Worm (Caenorhabditis elegans) whole organism, young adult: Measurements from ENCODE around the gene unc-36.

Source experiments
- B0019.2 ChIP-seq: fragments of 200-800 bp; sonication (Bioruptor generic); conservative IDR thresholded peaks from 2 replicates; pipeline ENCODE4 v1.3.6; 2022; ENCODE audit warnings: missing genetic modification reagents, missing genetic modification characterization, missing compliant biosample characterization
- B0261.1 ChIP-seq: sonication (generic microtip); optimal IDR thresholded peaks from 2 replicates; lab custom pipeline; 2016; ENCODE audit warnings: mild to moderate bottlenecking, missing genetic modification characterization, moderate library complexity, missing compliant biosample characterization
- C06A6.2 ChIP-seq: fragments of 200-800 bp; sonication (Bioruptor generic); conservative IDR thresholded peaks from 2 replicates; pipeline ENCODE4 v1.3.6; 2022; ENCODE audit warnings: missing genetic modification characterization, missing compliant biosample characterization
- C17E4.6 ChIP-seq: fragments of 200-800 bp; sonication (Bioruptor generic); IDR thresholded peaks from 2 replicates; pipeline ENCODE4 v1.3.6; 2022; ENCODE audit warnings: missing genetic modification reagents, missing genetic modification characterization, missing compliant biosample characterization
- D2030.7 ChIP-seq: fragments of 200-800 bp; sonication (Bioruptor generic); IDR thresholded peaks from 2 replicates; pipeline ENCODE4 v1.3.6; 2022; ENCODE audit warnings: missing genetic modification reagents, missing genetic modification characterization, missing compliant biosample characterization
- F33H1.4 ChIP-seq: fragments of 200-800 bp; sonication (Bioruptor generic); IDR thresholded peaks from 2 replicates; pipeline ENCODE4 v1.3.6; 2022; ENCODE audit warnings: missing genetic modification reagents, missing genetic modification characterization, missing compliant biosample characterization
- F55B11.4 ChIP-seq: sonication (generic microtip); optimal IDR thresholded peaks from 2 replicates; lab custom pipeline; 2016; ENCODE audit warnings: missing compliant biosample characterization, missing genetic modification characterization, borderline replicate concordance; ENCODE audit not compliant: insufficient read depth
- K11D2.4 ChIP-seq: fragments of 200-800 bp; sonication (Bioruptor generic); IDR thresholded peaks from 2 replicates; pipeline ENCODE4 v1.3.6; 2022; ENCODE audit warnings: missing genetic modification reagents, missing genetic modification characterization, missing compliant biosample characterization
- T07F8.4 ChIP-seq: sonication (generic microtip); optimal IDR thresholded peaks from 2 replicates; lab custom pipeline; 2016; ENCODE audit warnings: mild to moderate bottlenecking, missing genetic modification characterization, moderate library complexity, missing compliant biosample characterization
- Y53F4B.3 ChIP-seq: fragments of 200-800 bp; sonication (Bioruptor generic); IDR thresholded peaks from 2 replicates; pipeline ENCODE4 v1.3.6; 2022; ENCODE audit warnings: missing genetic modification reagents, missing genetic modification characterization, missing compliant biosample characterization
- Y79H2A.3 ChIP-seq: fragments of 200-800 bp; sonication (Bioruptor generic); conservative IDR thresholded peaks from 2 replicates; pipeline ENCODE4 v1.3.6; 2022; ENCODE audit warnings: missing genetic modification reagents, missing genetic modification characterization, missing compliant biosample characterization
- ZK185.1 ChIP-seq: sonication (generic microtip); optimal IDR thresholded peaks from 2 replicates; lab custom pipeline; 2016; ENCODE audit warnings: mild to moderate bottlenecking, missing genetic modification characterization, missing compliant biosample characterization; ENCODE audit not compliant: poor library complexity, severe bottlenecking
- atf-7 ChIP-seq: sonication (generic microtip); optimal IDR thresholded peaks from 2 replicates; lab custom pipeline; 2017; ENCODE audit warnings: mild to moderate bottlenecking, missing genetic modification characterization, missing compliant biosample characterization
- cebp-1 ChIP-seq, 2 experiments: fragments of 200-800 bp in 1 of 2; sonication (Bioruptor generic) in 1 of 2; sonication (generic microtip) in 1 of 2; IDR thresholded peaks in 1 of 2; optimal IDR thresholded peaks in 1 of 2; 2 replicates each; pipeline versions ENCODE4 v1.3.6 to Lab custom; 2017 to 2022; ENCODE audit warnings: missing compliant biosample characterization in 2 of 2, missing genetic modification characterization in 2 of 2, mild to moderate bottlenecking in 1 of 2, missing genetic modification reagents in 1 of 2, moderate library complexity in 1 of 2
- cebp-2 ChIP-seq: fragments of 200-800 bp; sonication (Bioruptor generic); IDR thresholded peaks from 2 replicates; pipeline ENCODE4 v1.3.6; 2022; ENCODE audit warnings: missing genetic modification characterization, missing compliant biosample characterization
- ceh-40 ChIP-seq: fragments of 200-800 bp; sonication (Bioruptor generic); IDR thresholded peaks from 2 replicates; pipeline ENCODE4 v1.3.6; 2022; ENCODE audit warnings: missing genetic modification characterization, missing compliant biosample characterization
- ceh-58 ChIP-seq: fragments of 200-800 bp; sonication (Bioruptor generic); IDR thresholded peaks from 2 replicates; pipeline ENCODE4 v1.3.6; 2022; ENCODE audit warnings: missing genetic modification characterization, missing compliant biosample characterization
- chd-7 ChIP-seq: sonication (generic microtip); optimal IDR thresholded peaks from 2 replicates; lab custom pipeline; 2016; ENCODE audit warnings: mild to moderate bottlenecking, missing genetic modification characterization, moderate library complexity, missing compliant biosample characterization
- dox-1 ChIP-seq: fragments of 200-800 bp; sonication (Bioruptor generic); IDR thresholded peaks from 2 replicates; pipeline ENCODE4 v1.3.6; 2022; ENCODE audit warnings: missing genetic modification reagents, missing genetic modification characterization, missing compliant biosample characterization
- efl-1 ChIP-seq: fragments of 150-350 bp; optimal IDR thresholded peaks from 2 replicates; lab custom pipeline; 2014; ENCODE audit warnings: missing biosample characterization, missing genetic modification reagents, missing genetic modification characterization
- egl-18 ChIP-seq: fragments of 200-800 bp; sonication (Bioruptor generic); IDR thresholded peaks from 2 replicates; pipeline ENCODE4 v1.3.6; 2022; ENCODE audit warnings: missing genetic modification reagents, missing genetic modification characterization, missing compliant biosample characterization
- fkh-3 ChIP-seq: sonication (generic microtip); optimal IDR thresholded peaks from 2 replicates; lab custom pipeline; 2016; ENCODE audit warnings: mild to moderate bottlenecking, missing genetic modification characterization, missing compliant biosample characterization
- hmg-20 ChIP-seq: fragments of 200-800 bp; sonication (Bioruptor generic); IDR thresholded peaks from 2 replicates; pipeline ENCODE4 v1.3.6; 2022; ENCODE audit warnings: missing genetic modification reagents, missing genetic modification characterization, missing compliant biosample characterization
- hrde-1 ChIP-seq: sonication (generic microtip); optimal IDR thresholded peaks from 2 replicates; lab custom pipeline; 2016; ENCODE audit warnings: missing genetic modification characterization, mild to moderate bottlenecking, missing compliant biosample characterization, moderate library complexity, missing genotype, missing genetic modification reagents, borderline replicate concordance
- lag-1 ChIP-seq: fragments of 200-800 bp; sonication (Bioruptor generic); IDR thresholded peaks from 2 replicates; pipeline ENCODE4 v1.3.6; 2022; ENCODE audit warnings: missing genetic modification reagents, missing genetic modification characterization, missing compliant biosample characterization
- lin-40 ChIP-seq: sonication (generic microtip); optimal IDR thresholded peaks from 2 replicates; lab custom pipeline; 2016; ENCODE audit warnings: missing genetic modification characterization, mild to moderate bottlenecking, missing compliant biosample characterization, missing genotype, missing genetic modification reagents
- lin-54 ChIP-seq: fragments of 200-800 bp; sonication (Bioruptor generic); optimal IDR thresholded peaks from 2 replicates; lab custom pipeline; 2018; ENCODE audit warnings: mild to moderate bottlenecking, missing genetic modification characterization, missing compliant biosample characterization
- lsy-27 ChIP-seq: sonication (generic microtip); optimal IDR thresholded peaks from 2 replicates; lab custom pipeline; 2017; ENCODE audit warnings: missing genetic modification characterization, mild to moderate bottlenecking, missing compliant biosample characterization, antibody characterized with exemption, missing genotype, borderline replicate concordance; ENCODE audit not compliant: insufficient read depth
- madf-6 ChIP-seq: fragments of 200-800 bp; sonication (Bioruptor generic); IDR thresholded peaks from 2 replicates; pipeline ENCODE4 v1.3.6; 2022; ENCODE audit warnings: missing genetic modification reagents, missing genetic modification characterization, missing compliant biosample characterization
- mel-28 ChIP-seq: sonication (generic microtip); optimal IDR thresholded peaks from 2 replicates; lab custom pipeline; 2016; ENCODE audit warnings: borderline replicate concordance, mild to moderate bottlenecking, missing genetic modification characterization, missing compliant biosample characterization
- nhr-179 ChIP-seq: sonication (generic microtip); optimal IDR thresholded peaks from 2 replicates; lab custom pipeline; 2016; ENCODE audit warnings: mild to moderate bottlenecking, missing genetic modification characterization, missing compliant biosample characterization
- repo-1 ChIP-seq: sonication (generic microtip); optimal IDR thresholded peaks from 2 replicates; lab custom pipeline; 2017; ENCODE audit warnings: mild to moderate bottlenecking, missing genetic modification characterization, missing compliant biosample characterization
- somi-1 ChIP-seq: fragments of 200-800 bp; sonication (Bioruptor generic); optimal IDR thresholded peaks from 2 replicates; lab custom pipeline; 2018; ENCODE audit warnings: mild to moderate bottlenecking, missing genetic modification characterization, missing compliant biosample characterization
- tbp1 ChIP-seq: fragments of 200-800 bp; sonication (Bioruptor generic); optimal IDR thresholded peaks from 2 replicates; lab custom pipeline; 2018; ENCODE audit warnings: mild to moderate bottlenecking, missing genetic modification characterization, missing compliant biosample characterization
- unc-62 ChIP-seq: fragments of 150-350 bp; optimal IDR thresholded peaks from 2 replicates; lab custom pipeline; 2014; ENCODE audit warnings: missing biosample characterization, missing genetic modification reagents, missing genetic modification characterization
- xnd-1 ChIP-seq: sonication (generic microtip); optimal IDR thresholded peaks from 2 replicates; lab custom pipeline; 2016; ENCODE audit warnings: missing genotype, missing genetic modification reagents, missing genetic modification characterization, missing compliant biosample characterization
- ztf-18 ChIP-seq: sonication (generic microtip); optimal IDR thresholded peaks from 2 replicates; lab custom pipeline; 2016; ENCODE audit warnings: missing genotype, mild to moderate bottlenecking, missing genetic modification characterization, missing compliant biosample characterization
- ztf-28 ChIP-seq: fragments of 200-800 bp; sonication (Bioruptor generic); IDR thresholded peaks from 2 replicates; pipeline ENCODE4 v1.3.6; 2022; ENCODE audit warnings: missing genetic modification reagents, missing genetic modification characterization, missing compliant biosample characterization
- ztf-3 ChIP-seq: fragments of 200-800 bp; sonication (Bioruptor generic); optimal IDR thresholded peaks from 2 replicates; lab custom pipeline; 2018; ENCODE audit warnings: mild to moderate bottlenecking, missing genetic modification characterization, missing compliant biosample characterization
- ztf-6 ChIP-seq: fragments of 200-800 bp; sonication (Bioruptor generic); IDR thresholded peaks from 2 replicates; pipeline ENCODE4 v1.3.6; 2022; ENCODE audit warnings: missing genetic modification reagents, missing genetic modification characterization, missing compliant biosample characterization

Gene unc-36

ce11 chrIII:8190505-8190904, 10.5 kb downstream of the unc-36 start, which contains the start of gene C50C3.19:
Gene C50C3.19 (plus strand): TSS chrIII:8190805.
- no peak for TF ChIP-seq D2030.7
- TF ChIP-seq tbp1 (GFP tag; lab: Kevin White, UChicago) = no peak
- no peak for TF ChIP-seq ztf-3
- no peak for TF ChIP-seq F33H1.4

- no peak for TF ChIP-seq efl-1 (GFP tag; lab: Kevin White, UChicago)
- TF ChIP-seq nhr-179 (tag; lab: Kevin White, UChicago) = no peak
- TF ChIP-seq C06A6.2 = no peak
- no peak for TF ChIP-seq F55B11.4 (tag; lab: Kevin White, UChicago)
- TF ChIP-seq atf-7 (tag; lab: Kevin White, UChicago) = no peak
- no peak for TF ChIP-seq madf-6 (GFP tag; lab: Robert Waterston, UW)
- no peak for TF ChIP-seq lin-40 (tag; lab: Kevin White, UChicago)
- no peak for TF ChIP-seq ZK185.1 (tag; lab: Kevin White, UChicago)
- no peak for TF ChIP-seq repo-1 (tag; lab: Kevin White, UChicago)
- no peak for TF ChIP-seq Y53F4B.3 (GFP tag; lab: Robert Waterston, UW)
- no peak for TF ChIP-seq ceh-40
- TF ChIP-seq ceh-58 (GFP tag; lab: Robert Waterston, UW) = no peak
- no peak for TF ChIP-seq somi-1 (GFP tag; lab: Kevin White, UChicago)
These were observed 15.9 kb downstream of the unc-36 start for ce11 chrIII:8185130-8185529.

- TF ChIP-seq K11D2.4 = no peak
These were observed 18.4 kb downstream of the unc-36 start for ce11 chrIII:8182573-8182972.

- TF ChIP-seq hrde-1 (tag; lab: Kevin White, UChicago) (no peak), lin-54 (GFP tag; lab: Kevin White, UChicago) (no peak), unc-62 (no peak), B0019.2 (GFP tag; lab: Robert Waterston, UW) (no peak), K11D2.4 (no peak), cebp-2 (no peak), F33H1.4 (no peak), ceh-40 (no peak), F55B11.4 (tag; lab: Kevin White, UChicago) (no peak), dox-1 (GFP tag; lab: Robert Waterston, UW) (no peak), chd-7 (no peak), lag-1 (GFP tag; lab: Robert Waterston, UW) (no peak), C17E4.6 (GFP tag; lab: Robert Waterston, UW) (no peak), fkh-3 (tag; lab: Kevin White, UChicago) (no peak), Y53F4B.3 (GFP tag; lab: Robert Waterston, UW) (no peak), egl-18 (no peak), C06A6.2 (no peak), ztf-18 (tag; lab: Kevin White, UChicago) (no peak)
These were observed 19.4 kb downstream of the unc-36 start, which contains the start of gene spc-2 for ce11 chrIII:8181581-8181980. Gene spc-2 (plus strand): TSS chrIII:8181881.

- no peak for TF ChIP-seq cebp-1 (GFP tag; IDR thresholded peaks at IDR 0.05; lab: Robert Waterston, UW)
- no peak for TF ChIP-seq cebp-1 (tag; optimal IDR thresholded peaks at IDR 0.05; lab: Kevin White, UChicago)
- TF ChIP-seq lsy-27 (tag; lab: Kevin White, UChicago) = no peak
- TF ChIP-seq mel-28 (tag; lab: Kevin White, UChicago) = no peak
- TF ChIP-seq T07F8.4 (tag; lab: Kevin White, UChicago) = no peak
- no peak for TF ChIP-seq Y79H2A.3 (GFP tag; lab: Robert Waterston, UW)
- no peak for TF ChIP-seq hmg-20
- no peak for TF ChIP-seq ztf-3
- TF ChIP-seq tbp1 (GFP tag; lab: Kevin White, UChicago) = no peak
- no peak for TF ChIP-seq ZK185.1 (tag; lab: Kevin White, UChicago)
- no peak for TF ChIP-seq xnd-1 (tag; lab: Kevin White, UChicago)
- TF ChIP-seq ztf-6 = no peak
- TF ChIP-seq ztf-28 (GFP tag; lab: Robert Waterston, UW) = no peak
- no peak for TF ChIP-seq B0261.1 (tag; lab: Kevin White, UChicago)
- no peak for TF ChIP-seq efl-1 (GFP tag; lab: Kevin White, UChicago)
- TF ChIP-seq, all 124 proteins: peak for 0
These were observed 22.1 kb downstream of the unc-36 start, which contains the start of gene C50C3.5 for ce11 chrIII:8178924-8179323. Gene C50C3.5 (plus strand): TSS chrIII:8179224.
